Worm (Caenorhabditis elegans) whole organism, L1 larva: ENCODE data around the gene Y45F10C.2.

ENCODE experiments used
- C34B4.2 ChIP-seq: sonication (generic microtip); optimal IDR thresholded peaks from 2 replicates; lab custom pipeline; 2017; ENCODE audit warnings: mild to moderate bottlenecking, missing genetic modification characterization, missing compliant biosample characterization
- F16B12.6 ChIP-seq: fragments of 150-350 bp; optimal IDR thresholded peaks from 2 replicates; lab custom pipeline; 2014; ENCODE audit warnings: missing biosample characterization, missing genetic modification characterization
- alr-1 ChIP-seq: fragments of 200-800 bp; sonication (Bioruptor generic); optimal IDR thresholded peaks from 2 replicates; lab custom pipeline; 2018; ENCODE audit warnings: borderline replicate concordance, mild to moderate bottlenecking, missing genetic modification characterization, missing compliant biosample characterization
- ama-1 ChIP-seq: fragments of 150-350 bp; optimal IDR thresholded peaks from 2 replicates; lab custom pipeline; 2014
- ceh-63 ChIP-seq: fragments of 200-800 bp; sonication (Bioruptor generic); optimal IDR thresholded peaks from 2 replicates; lab custom pipeline; 2018; ENCODE audit warnings: mild to moderate bottlenecking, missing genetic modification characterization, missing compliant biosample characterization
- ceh-8 ChIP-seq: fragments of 200-800 bp; sonication (Bioruptor generic); optimal IDR thresholded peaks from 2 replicates; lab custom pipeline; 2018; ENCODE audit warnings: mild to moderate bottlenecking, missing genetic modification characterization, moderate library complexity, missing compliant biosample characterization
- ceh-82 ChIP-seq, 3 experiments: fragments of 150-350 bp in 1 of 3; sonication (generic microtip) in 2 of 3; optimal IDR thresholded peaks; 2 replicates each; lab custom pipeline; 2014 to 2017; ENCODE audit warnings: missing biosample characterization in 3 of 3, missing genetic modification characterization in 3 of 3
- ceh-88 ChIP-seq: fragments of 200-800 bp; sonication (Bioruptor generic); IDR thresholded peaks from 2 replicates; pipeline ENCODE4 v1.3.6; 2022; ENCODE audit warnings: missing genetic modification characterization, missing compliant biosample characterization
- ceh-90 ChIP-seq: sonication (generic microtip); optimal IDR thresholded peaks from 2 replicates; lab custom pipeline; 2016; ENCODE audit warnings: missing genetic modification characterization, missing compliant biosample characterization
- dpl-1 ChIP-seq, 3 experiments: fragments of 150-350 bp in 2 of 3; sonication (generic microtip) in 1 of 3; optimal IDR thresholded peaks; 2 replicates each; lab custom pipeline; 2014 to 2017; ENCODE audit warnings: missing biosample characterization in 3 of 3, missing genetic modification characterization in 3 of 3, missing genetic modification reagents in 3 of 3
- dsc-1 ChIP-seq: sonication (generic microtip); optimal IDR thresholded peaks from 2 replicates; lab custom pipeline; 2016; ENCODE audit warnings: mild to moderate bottlenecking, missing genetic modification characterization, missing compliant biosample characterization
- efl-1 ChIP-seq, 4 experiments: fragments of 150-350 bp; optimal IDR thresholded peaks in 3 of 4; peaks in 1 of 4; 1 replicate in 1 of 4; 2 replicates in 3 of 4; lab custom pipeline; 2014; ENCODE audit warnings: missing biosample characterization in 2 of 4, missing genetic modification characterization in 2 of 4, missing genetic modification reagents in 2 of 4
- efl-3 ChIP-seq: fragments of 200-800 bp; sonication (Bioruptor generic); optimal IDR thresholded peaks from 2 replicates; lab custom pipeline; 2018; ENCODE audit warnings: mild to moderate bottlenecking, missing genetic modification characterization, missing compliant biosample characterization
- egl-13 ChIP-seq: sonication (generic microtip); optimal IDR thresholded peaks from 2 replicates; lab custom pipeline; 2016; ENCODE audit warnings: missing genotype, missing genetic modification reagents, missing genetic modification characterization, missing compliant biosample characterization
- egl-27 ChIP-seq, 2 experiments: fragments of 150-350 bp in 1 of 2; sonication (generic microtip); optimal IDR thresholded peaks; 3 replicates each; lab custom pipeline; 2017 to 2018; ENCODE audit warnings: missing biosample characterization in 2 of 2, missing genetic modification characterization in 2 of 2, missing genetic modification reagents in 2 of 2
- ets-5 ChIP-seq: fragments of 200-800 bp; sonication (Bioruptor generic); IDR thresholded peaks from 2 replicates; pipeline ENCODE4 v1.3.6; 2022; ENCODE audit warnings: missing genetic modification characterization, missing compliant biosample characterization
- fkh-10 ChIP-seq: sonication (generic microtip); optimal IDR thresholded peaks from 2 replicates; lab custom pipeline; 2017; ENCODE audit warnings: missing biosample characterization, missing genetic modification reagents, missing genetic modification characterization
- fkh-8 ChIP-seq: sonication (generic microtip); optimal IDR thresholded peaks from 2 replicates; lab custom pipeline; 2016; ENCODE audit warnings: mild to moderate bottlenecking, missing genetic modification characterization, missing compliant biosample characterization
- grh-1 ChIP-seq: fragments of 200-800 bp; sonication (Bioruptor generic); IDR thresholded peaks from 2 replicates; pipeline ENCODE4 v1.3.6; 2022; ENCODE audit warnings: missing genetic modification reagents, missing genetic modification characterization, missing compliant biosample characterization
- irx-1 ChIP-seq: sonication (generic microtip); optimal IDR thresholded peaks from 2 replicates; lab custom pipeline; 2016; ENCODE audit warnings: missing genetic modification characterization, missing compliant biosample characterization
- jun-1 ChIP-seq: fragments of 150-350 bp; optimal IDR thresholded peaks from 2 replicates; lab custom pipeline; 2014; ENCODE audit warnings: missing biosample characterization, missing genetic modification reagents, missing genetic modification characterization
- lin-13 ChIP-seq: fragments of 150-350 bp; optimal IDR thresholded peaks from 2 replicates; lab custom pipeline; 2014; ENCODE audit warnings: missing biosample characterization, missing genetic modification reagents, missing genetic modification characterization
- lin-15B ChIP-seq: fragments of 150-350 bp; sonication (generic microtip); optimal IDR thresholded peaks from 3 replicates; lab custom pipeline; 2014; ENCODE audit warnings: missing biosample characterization, missing genetic modification characterization
- lin-35 ChIP-seq, 2 experiments: fragments of 150-350 bp; optimal IDR thresholded peaks; 2 replicates each; lab custom pipeline; 2014; ENCODE audit warnings: missing biosample characterization in 2 of 2, missing genetic modification characterization in 2 of 2, missing genetic modification reagents in 2 of 2
- lin-39 ChIP-seq: fragments of 150-350 bp; optimal IDR thresholded peaks from 2 replicates; lab custom pipeline; 2014; ENCODE audit warnings: missing biosample characterization, missing genetic modification reagents, missing genetic modification characterization
- mab-9 ChIP-seq: fragments of 200-800 bp; sonication (Bioruptor generic); IDR thresholded peaks from 2 replicates; pipeline ENCODE4 v1.3.6; 2022; ENCODE audit warnings: missing genetic modification reagents, missing genetic modification characterization, missing compliant biosample characterization
- nhr-12 ChIP-seq: sonication (generic microtip); optimal IDR thresholded peaks from 2 replicates; lab custom pipeline; 2017; ENCODE audit warnings: missing biosample characterization, missing genetic modification characterization
- nhr-47 ChIP-seq: sonication (generic microtip); optimal IDR thresholded peaks from 2 replicates; lab custom pipeline; 2016; ENCODE audit warnings: mild to moderate bottlenecking, missing genetic modification characterization, moderate library complexity, missing compliant biosample characterization
- nhr-71 ChIP-seq: sonication (generic microtip); optimal IDR thresholded peaks from 2 replicates; lab custom pipeline; 2016; ENCODE audit warnings: mild to moderate bottlenecking, missing genetic modification characterization, moderate library complexity, missing compliant biosample characterization
- nhr-90 ChIP-seq: sonication (generic microtip); optimal IDR thresholded peaks from 2 replicates; lab custom pipeline; 2016; ENCODE audit warnings: mild to moderate bottlenecking, missing genetic modification characterization, missing compliant biosample characterization; ENCODE audit not compliant: poor library complexity
- pax-3 ChIP-seq: fragments of 200-800 bp; sonication (Bioruptor generic); optimal IDR thresholded peaks from 2 replicates; lab custom pipeline; 2018; ENCODE audit warnings: mild to moderate bottlenecking, missing genetic modification characterization, moderate library complexity, missing compliant biosample characterization
- pqm-1 ChIP-seq: sonication (generic microtip); optimal IDR thresholded peaks from 3 replicates; lab custom pipeline; 2017; ENCODE audit warnings: missing biosample characterization, missing genetic modification characterization
- snpc-4 ChIP-seq: fragments of 150-350 bp; optimal IDR thresholded peaks from 2 replicates; lab custom pipeline; 2014; ENCODE audit warnings: missing biosample characterization, missing genetic modification characterization
- snu-23 ChIP-seq: sonication (generic microtip); optimal IDR thresholded peaks from 2 replicates; lab custom pipeline; 2016; ENCODE audit warnings: missing genetic modification characterization, missing compliant biosample characterization
- sup-37 ChIP-seq: fragments of 200-800 bp; sonication (Bioruptor generic); optimal IDR thresholded peaks from 2 replicates; lab custom pipeline; 2018; ENCODE audit warnings: mild to moderate bottlenecking, missing genetic modification characterization, missing compliant biosample characterization
- swsn-7 ChIP-seq: sonication (generic microtip); optimal IDR thresholded peaks from 2 replicates; lab custom pipeline; 2016; ENCODE audit warnings: missing genetic modification characterization, missing compliant biosample characterization
- tbx-2 ChIP-seq: sonication (generic microtip); optimal IDR thresholded peaks from 2 replicates; lab custom pipeline; 2016; ENCODE audit warnings: missing genetic modification characterization, missing compliant biosample characterization
- tlp-1 ChIP-seq: fragments of 150-350 bp; optimal IDR thresholded peaks from 2 replicates; lab custom pipeline; 2014; ENCODE audit warnings: missing biosample characterization, missing genetic modification characterization
- unc-30 ChIP-seq: sonication (generic microtip); optimal IDR thresholded peaks from 2 replicates; lab custom pipeline; 2017; ENCODE audit warnings: missing biosample characterization, missing genetic modification characterization
- unc-86 ChIP-seq: sonication (generic microtip); optimal IDR thresholded peaks from 2 replicates; lab custom pipeline; 2016; ENCODE audit warnings: missing genetic modification characterization, missing compliant biosample characterization
- zag-1 ChIP-seq: fragments of 150-350 bp; optimal IDR thresholded peaks from 2 replicates; lab custom pipeline; 2014; ENCODE audit warnings: missing biosample characterization, missing genetic modification characterization
- ztf-11 ChIP-seq, 2 experiments: sonication (generic microtip); optimal IDR thresholded peaks; 2 replicates each; lab custom pipeline; 2016 to 2017; ENCODE audit warnings: missing genetic modification characterization in 2 of 2, missing biosample characterization in 1 of 2, missing compliant biosample characterization in 1 of 2
- ztf-4 ChIP-seq: fragments of 150-350 bp; optimal IDR thresholded peaks from 2 replicates; lab custom pipeline; 2014; ENCODE audit warnings: missing biosample characterization, missing genetic modification characterization

The Y45F10C.2 gene

ce11 chrIV:13682733-13683132 lies 20.3 kb upstream of the Y45F10C.2 start (continued):
- TF ChIP-seq egl-13 (tag; lab: Kevin White, UChicago) (no peak), nhr-90 (tag; lab: Kevin White, UChicago) (peak; percentile 60), unc-86 (tag; lab: Kevin White, UChicago) (no peak), snpc-4 (no peak), tlp-1 (no peak), fkh-8 (no peak), ama-1 (no peak), irx-1 (peak; percentile 62), alr-1 (tag; lab: Kevin White, UChicago) (no peak), ceh-82 (tag; optimal IDR thresholded peaks at IDR 0.05; lab: Kevin White, UChicago) (no peak), ceh-88 (GFP tag; lab: Robert Waterston, UW) (no peak), dpl-1 (GFP tag; optimal IDR thresholded peaks at IDR 0.05; lab: Kevin White, UChicago) (no peak), lin-15B (tag; lab: Kevin White, UChicago) (no peak), sup-37 (no peak), zag-1 (tag; lab: Kevin White, UChicago) (no peak), pqm-1 (tag; lab: Kevin White, UChicago) (no peak), dsc-1 (tag; lab: Kevin White, UChicago) (no peak), jun-1 (tag; lab: Kevin White, UChicago) (no peak), ztf-4 (no peak), lin-35 (GFP tag; optimal IDR thresholded peaks at IDR 0.05; lab: Kevin White, UChicago) (no peak), grh-1 (GFP tag; lab: Robert Waterston, UW) (0 out of 2 replicates have a peak, but pooled peaks have one; percentile 34), fkh-10 (no peak), nhr-47 (tag; lab: Kevin White, UChicago) (no peak), egl-27 (tag; optimal IDR thresholded peaks at IDR 0.05; lab: Kevin White, UChicago) (peak in 1 of 2 experiments; percentile 29), pax-3 (no peak), snu-23 (GFP tag; lab: Kevin White, UChicago) (no peak), lin-13 (GFP tag; lab: Kevin White, UChicago) (no peak), F16B12.6 (tag; lab: Kevin White, UChicago) (no peak)

- no peak for TF ChIP-seq nhr-47 (tag; lab: Kevin White, UChicago)
- TF ChIP-seq nhr-12 = no peak
- TF ChIP-seq tbx-2 = no peak
- TF ChIP-seq unc-86 (tag; lab: Kevin White, UChicago) = no peak
- no peak for TF ChIP-seq ceh-90 (tag; lab: Kevin White, UChicago)
- no peak for TF ChIP-seq tlp-1
- no peak for TF ChIP-seq efl-3
- TF ChIP-seq ztf-11 (tag; optimal IDR thresholded peaks at IDR 0.05; lab: Kevin White, UChicago) = no peak
- no peak for TF ChIP-seq sup-37
- no peak for TF ChIP-seq lin-39 (tag; lab: Kevin White, UChicago)
- TF ChIP-seq mab-9 (GFP tag; lab: Robert Waterston, UW) = no peak
- no peak for TF ChIP-seq unc-30
- no peak for TF ChIP-seq snu-23 (GFP tag; lab: Kevin White, UChicago)
- TF ChIP-seq ceh-88 (GFP tag; lab: Robert Waterston, UW) = no peak
- no peak for TF ChIP-seq ceh-63 (GFP tag; lab: Kevin White, UChicago)
- no peak for TF ChIP-seq egl-27 (tag; optimal IDR thresholded peaks at IDR 0.05; lab: Kevin White, UChicago)
- no peak for TF ChIP-seq C34B4.2 (tag; lab: Kevin White, UChicago)
These were observed 17.0 kb upstream of the Y45F10C.2 start for ce11 chrIV:13679495-13679894.

ce11 chrIV:13678649-13679048 lies 16.2 kb upstream of the Y45F10C.2 start, which contains the start of gene srlf-26:
Gene srlf-26 (plus strand): TSS chrIV:13678949.
- TF ChIP-seq ceh-8 = no peak
- TF ChIP-seq lin-35 (GFP tag; optimal IDR thresholded peaks at IDR 0.05; lab: Kevin White, UChicago) = no peak
- no peak for TF ChIP-seq swsn-7 (tag; lab: Kevin White, UChicago)
- TF ChIP-seq efl-1 (optimal IDR thresholded peaks at IDR 0.05; lab: Kevin White, UChicago) = no peak
- TF ChIP-seq efl-1 (GFP tag; optimal IDR thresholded peaks at IDR 0.05 in 1 of 2; lab: Kevin White, UChicago) = no peak
- no peak for TF ChIP-seq lin-15B (tag; lab: Kevin White, UChicago)
- no peak for TF ChIP-seq ets-5 (GFP tag; lab: Robert Waterston, UW)
- TF ChIP-seq dsc-1 (tag; lab: Kevin White, UChicago) = no peak
- TF ChIP-seq irx-1 = no peak
- no peak for TF ChIP-seq nhr-12
- no peak for TF ChIP-seq nhr-71 (tag; lab: Kevin White, UChicago)
- TF ChIP-seq lin-13 (GFP tag; lab: Kevin White, UChicago) = no peak
- TF ChIP-seq tlp-1 = no peak
- TF ChIP-seq ama-1 = no peak
- TF ChIP-seq egl-27 (tag; optimal IDR thresholded peaks at IDR 0.05; lab: Kevin White, UChicago) = no peak
- no peak for TF ChIP-seq ztf-4
